Fruit fly (Drosophila melanogaster): ENCODE measurements around the gene CG7900.

CG7900 gene

dm6 chr3R:8122198-8122970 lies 28.5 kb downstream of the CG7900 start, which contains the start of gene CG7878 (continued):
- TF ChIP-seq CG14441 (GFP tag; IDR thresholded peaks at IDR 0.05) (peak; percentile 39; the same call in 1 of the 2 replicates), Blimp-1 (GFP tag; optimal IDR thresholded peaks at IDR 0.05) (peak; percentile 22), CG12744 (GFP tag; optimal IDR thresholded peaks at IDR 0.05) (peak; percentile 2), Atf-2 (GFP tag; optimal IDR thresholded peaks at IDR 0.05) (peak; percentile 19), Ada2b (GFP tag; IDR thresholded peaks at IDR 0.05) (peak; percentile 55; the same call in 1 of the 2 replicates), Dp (GFP tag; optimal IDR thresholded peaks at IDR 0.05) (peak; percentile 80), ac (GFP tag; optimal IDR thresholded peaks at IDR 0.05) (no peak), CG9797 (GFP tag; optimal IDR thresholded peaks at IDR 0.05) (peak; percentile 6), Bteb2 (GFP tag; optimal IDR thresholded peaks at IDR 0.05) (peak; percentile 71), CG31365 (tag; optimal IDR thresholded peaks at IDR 0.05) (peak; percentile 7), Oaz (GFP tag; IDR thresholded peaks at IDR 0.05) (no peak), sd (tag; optimal IDR thresholded peaks at IDR 0.05) (peak; percentile 24), peb (GFP tag; IDR thresholded peaks at IDR 0.05) (no peak), CG9437 (GFP tag; optimal IDR thresholded peaks at IDR 0.05) (no peak), CG2116 (GFP tag; optimal IDR thresholded peaks at IDR 0.05) (peak; percentile 96), CG2199 (GFP tag; IDR thresholded peaks at IDR 0.05) (no peak), Xbp1 (GFP tag; optimal IDR thresholded peaks at IDR 0.05) (peak; percentile 62), gro (GFP tag; optimal IDR thresholded peaks at IDR 0.05) (peak; percentile 59), Hr39 (optimal IDR thresholded peaks at IDR 0.05) (no peak), D19A (tag; optimal IDR thresholded peaks at IDR 0.05) (peak; percentile 55), fu2 (GFP tag; optimal IDR thresholded peaks at IDR 0.05) (peak; percentile 54), kay (GFP tag; optimal IDR thresholded peaks at IDR 0.05) (peak; percentile 52), ranshi (GFP tag; IDR thresholded peaks at IDR 0.05) (peak; percentile 3; the same call in 1 of the 2 replicates), inv (GFP tag; IDR thresholded peaks at IDR 0.05; ENCODE audit: partially characterized antibody) (peak; percentile 64; the same call in 1 of the 2 replicates), toy (GFP tag; IDR thresholded peaks at IDR 0.05) (no peak), Vsx1 (GFP tag; optimal IDR thresholded peaks at IDR 0.05) (no peak), chif (GFP tag; optimal IDR thresholded peaks at IDR 0.05) (peak; percentile 2 to 18), fd102C (GFP tag; optimal IDR thresholded peaks at IDR 0.05) (no peak), corto (GFP tag; optimal IDR thresholded peaks at IDR 0.05) (peak; percentile 34), gt (GFP tag; IDR thresholded peaks at IDR 0.05) (no peak), CG7963 (GFP tag; IDR thresholded peaks at IDR 0.05; ENCODE audit: partially characterized antibody) (peak; percentile 71), CG4328 (GFP tag; optimal IDR thresholded peaks at IDR 0.05) (peak; percentile 25), h (optimal IDR thresholded peaks at IDR 0.05) (no peak), Poxn (GFP tag; IDR thresholded peaks at IDR 0.05) (no peak), Nf-YA (GFP tag; IDR thresholded peaks at IDR 0.05) (no peak), ERR (GFP tag; optimal IDR thresholded peaks at IDR 0.05) (peak; percentile 51), B-H1 (GFP tag; IDR thresholded peaks at IDR 0.05) (no peak), CG6813 (GFP tag; optimal IDR thresholded peaks at IDR 0.05) (no peak), Elba2 (GFP tag; optimal IDR thresholded peaks at IDR 0.05) (no peak), tin (GFP tag; optimal IDR thresholded peaks at IDR 0.05) (peak; percentile 67), NfI (GFP tag; optimal IDR thresholded peaks at IDR 0.05) (peak; percentile 55), row (GFP tag; IDR thresholded peaks at IDR 0.05) (peak; percentile 86), CG10654 (GFP tag; optimal IDR thresholded peaks at IDR 0.05) (peak; percentile 31), pros (GFP tag; optimal IDR thresholded peaks at IDR 0.05) (no peak), chm (GFP tag; IDR thresholded peaks at IDR 0.05) (no peak), eve (GFP tag; optimal IDR thresholded peaks at IDR 0.05) (no peak), psq (GFP tag; optimal IDR thresholded peaks at IDR 0.05) (no peak), Fer3 (tag; optimal IDR thresholded peaks at IDR 0.05) (peak; percentile 11), CG31224 (GFP tag; IDR thresholded peaks at IDR 0.05) (0 out of 2 replicates have a peak, but pooled peaks have one; percentile 7), CG2129 (GFP tag; IDR thresholded peaks at IDR 0.05; ENCODE audit: partially characterized antibody) (no peak)

Measured in whole organism, embryonic.